Worm (Caenorhabditis elegans) whole organism, L4/young adult: ENCODE measurements around the gene C05E11.6.

Source experiments
- W03F9.2 ChIP-seq: fragments of 150-350 bp; optimal IDR thresholded peaks from 2 replicates; lab custom pipeline; 2014; ENCODE audit warnings: missing biosample characterization, missing genetic modification characterization
- dao-5 ChIP-seq: sonication (generic microtip); optimal IDR thresholded peaks from 2 replicates; lab custom pipeline; 2016; ENCODE audit warnings: missing genotype, missing genetic modification characterization, moderate library complexity, missing compliant biosample characterization
- him-1 ChIP-seq: sonication (generic microtip); optimal IDR thresholded peaks from 2 replicates; lab custom pipeline; 2016; ENCODE audit warnings: missing genotype, missing genetic modification reagents, missing genetic modification characterization, missing compliant biosample characterization

DNA sequence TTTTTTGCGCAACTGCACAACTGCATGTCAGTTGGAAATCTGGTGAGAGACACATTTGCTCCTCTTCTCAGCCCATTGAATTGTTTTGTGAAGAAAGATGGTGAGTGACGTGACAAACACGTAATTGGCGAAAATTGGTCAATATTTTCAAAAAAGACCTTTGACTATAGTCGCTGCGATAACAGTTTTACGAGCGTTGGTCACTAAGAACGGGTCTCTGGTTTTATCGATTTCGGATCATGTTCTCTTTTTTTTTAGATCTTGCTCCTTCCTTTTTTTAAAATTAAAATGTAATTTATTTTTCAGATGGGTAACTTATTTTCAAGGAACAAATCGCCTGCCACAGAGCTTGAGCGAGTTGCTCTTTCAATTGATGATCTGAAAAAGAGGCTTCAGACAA, 26.5 kb downstream of the C05E11.6 start, which contains the start of gene lnp-1:
- TF ChIP-seq him-1 = no peak
- TF ChIP-seq W03F9.2 = no peak
- no peak for TF ChIP-seq dao-5
